Worm (Caenorhabditis elegans) whole organism, L4/young adult: ENCODE results near the gene cyp-33C6.

Experiments used
- W03F9.2 ChIP-seq: fragments of 150-350 bp; optimal IDR thresholded peaks from 2 replicates; lab custom pipeline; 2014; ENCODE audit warnings: missing biosample characterization, missing genetic modification characterization
- dao-5 ChIP-seq: sonication (generic microtip); optimal IDR thresholded peaks from 2 replicates; lab custom pipeline; 2016; ENCODE audit warnings: missing genotype, missing genetic modification characterization, moderate library complexity, missing compliant biosample characterization
- him-1 ChIP-seq: sonication (generic microtip); optimal IDR thresholded peaks from 2 replicates; lab custom pipeline; 2016; ENCODE audit warnings: missing genotype, missing genetic modification reagents, missing genetic modification characterization, missing compliant biosample characterization

DNA sequence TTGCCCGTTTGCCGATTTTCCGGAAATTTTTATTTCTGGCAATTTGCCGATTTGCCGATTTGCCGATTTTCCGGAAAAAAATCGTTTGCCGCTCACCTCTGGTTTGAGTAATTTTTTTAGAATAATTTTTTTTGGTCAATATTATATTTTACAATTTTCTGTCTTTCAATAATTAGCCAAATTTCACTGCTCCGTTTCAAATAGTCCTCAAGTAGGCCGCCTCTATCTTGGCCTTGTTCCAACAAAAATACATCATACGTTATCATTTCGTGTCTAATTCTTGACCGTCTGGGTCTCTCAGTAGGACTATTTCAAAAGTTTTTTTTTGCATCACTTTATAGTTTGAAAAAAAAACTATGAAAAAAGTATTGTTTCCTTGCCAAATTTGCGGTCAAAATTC lies 43.0 kb upstream of the cyp-33C6 start, which contains the start of gene nhr-115:
- TF ChIP-seq him-1 (tag; lab: Kevin White, UChicago) = no peak
- no peak for TF ChIP-seq W03F9.2 (tag; lab: Kevin White, UChicago)
- TF ChIP-seq dao-5 (tag; lab: Kevin White, UChicago) = no peak
